Fruit fly (Drosophila melanogaster) whole organism, embryonic: ENCODE data around the gene Mical.

ENCODE experiments used
- ATbp ChIP-seq: fragments of 200-800 bp; sonication (Bioruptor generic); optimal IDR thresholded peaks from 2 replicates; lab custom pipeline; 2017; ENCODE audit warnings: missing biosample characterization, mild to moderate bottlenecking, missing genetic modification characterization, missing genetic modification reagents
- Bdp1 ChIP-seq: fragments of 200-800 bp; sonication (Bioruptor generic); optimal IDR thresholded peaks from 3 replicates; lab custom pipeline; 2016; ENCODE audit warnings: missing biosample characterization, missing genetic modification characterization
- BtbVII ChIP-seq: fragments of 200-800 bp; sonication (Bioruptor generic); optimal IDR thresholded peaks from 3 replicates; lab custom pipeline; 2017; ENCODE audit warnings: missing biosample characterization, mild to moderate bottlenecking, missing genetic modification characterization
- CG10543 ChIP-seq: fragments of 200-800 bp; sonication (Bioruptor generic); optimal IDR thresholded peaks from 3 replicates; lab custom pipeline; 2017; ENCODE audit warnings: missing biosample characterization, mild to moderate bottlenecking, missing genetic modification characterization, moderate library complexity
- CG12219 ChIP-seq: fragments of 200-800 bp; sonication (Bioruptor generic); optimal IDR thresholded peaks from 3 replicates; lab custom pipeline; 2018; ENCODE audit warnings: missing biosample characterization, mild to moderate bottlenecking, missing genetic modification characterization
- CG12391 ChIP-seq: fragments of 200-800 bp; sonication (Bioruptor generic); optimal IDR thresholded peaks from 3 replicates; lab custom pipeline; 2018; ENCODE audit warnings: missing biosample characterization, mild to moderate bottlenecking, missing genetic modification characterization, moderate library complexity
- CG13424 ChIP-seq: fragments of 200-800 bp; sonication (Bioruptor generic); optimal IDR thresholded peaks from 2 replicates; lab custom pipeline; 2019; ENCODE audit warnings: missing biosample characterization, mild to moderate bottlenecking, missing genetic modification characterization, moderate library complexity
- CG13894 ChIP-seq: fragments of 200-800 bp; sonication (Bioruptor generic); optimal IDR thresholded peaks from 3 replicates; lab custom pipeline; 2018; ENCODE audit warnings: missing biosample characterization, mild to moderate bottlenecking, missing genetic modification characterization, moderate library complexity
- CG15269 ChIP-seq: fragments of 200-800 bp; sonication (Bioruptor generic); optimal IDR thresholded peaks from 2 replicates; lab custom pipeline; 2018; ENCODE audit warnings: missing biosample characterization, mild to moderate bottlenecking, missing genetic modification characterization, moderate library complexity
- CG18599 ChIP-seq: fragments of 200-800 bp; sonication (Bioruptor generic); optimal IDR thresholded peaks from 3 replicates; lab custom pipeline; 2017; ENCODE audit warnings: missing biosample characterization, missing genetic modification characterization, mild to moderate bottlenecking, moderate library complexity, missing genetic modification reagents
- CG2678 ChIP-seq: fragments of 200-800 bp; sonication (Bioruptor generic); optimal IDR thresholded peaks from 3 replicates; lab custom pipeline; 2019; ENCODE audit warnings: missing biosample characterization, mild to moderate bottlenecking, missing genetic modification characterization, moderate library complexity
- CG32772 ChIP-seq: fragments of 200-800 bp; sonication (Bioruptor generic); IDR thresholded peaks from 2 replicates; pipeline ENCODE4 v1.3.6; 2022; ENCODE audit warnings: missing biosample characterization, missing genetic modification characterization
- CG33557 ChIP-seq: fragments of 200-800 bp; sonication (Bioruptor generic); optimal IDR thresholded peaks from 2 replicates; lab custom pipeline; 2019; ENCODE audit warnings: missing biosample characterization, mild to moderate bottlenecking, missing genetic modification characterization, moderate library complexity
- CG34224 ChIP-seq: fragments of 200-800 bp; sonication (Bioruptor generic); IDR thresholded peaks from 3 replicates; pipeline ENCODE4 v1.3.6; 2022; ENCODE audit warnings: missing biosample characterization, missing genetic modification characterization; ENCODE audit not compliant: partially characterized antibody
- CG34376 ChIP-seq: fragments of 200-800 bp; sonication (Bioruptor generic); optimal IDR thresholded peaks from 2 replicates; lab custom pipeline; 2018; ENCODE audit warnings: missing biosample characterization, mild to moderate bottlenecking, missing genetic modification characterization
- CG6854 ChIP-seq: fragments of 200-800 bp; sonication (Bioruptor generic); optimal IDR thresholded peaks from 3 replicates; lab custom pipeline; 2017; ENCODE audit warnings: missing biosample characterization, mild to moderate bottlenecking, missing genetic modification characterization
- CG7556 ChIP-seq: fragments of 200-800 bp; sonication (Bioruptor generic); optimal IDR thresholded peaks from 2 replicates; lab custom pipeline; 2017; ENCODE audit warnings: missing biosample characterization, mild to moderate bottlenecking, missing genetic modification characterization
- CG8924 ChIP-seq: fragments of 200-800 bp; optimal IDR thresholded peaks from 3 replicates; lab custom pipeline; 2019; ENCODE audit warnings: missing biosample characterization, mild to moderate bottlenecking, missing genetic modification characterization, moderate library complexity
- CTCF ChIP-seq: fragments of 200-800 bp; sonication (Bioruptor generic); optimal IDR thresholded peaks from 2 replicates; lab custom pipeline; 2017; ENCODE audit warnings: missing biosample characterization, mild to moderate bottlenecking, missing genetic modification characterization, moderate library complexity
- Chrac-16 ChIP-seq: fragments of 200-800 bp; sonication (Bioruptor generic); optimal IDR thresholded peaks from 3 replicates; lab custom pipeline; 2016; ENCODE audit warnings: missing biosample characterization, missing genetic modification characterization
- CoRest ChIP-seq: fragments of 200-800 bp; sonication (Bioruptor generic); optimal IDR thresholded peaks from 3 replicates; lab custom pipeline; 2018; ENCODE audit warnings: missing biosample characterization, mild to moderate bottlenecking, missing genetic modification characterization, moderate library complexity
- Ets97D ChIP-seq: fragments of 200-800 bp; sonication (Bioruptor generic); optimal IDR thresholded peaks from 3 replicates; lab custom pipeline; 2016; ENCODE audit warnings: missing biosample characterization, missing genetic modification characterization
- GATAe ChIP-seq: fragments of 200-800 bp; sonication (Bioruptor generic); conservative IDR thresholded peaks from 2 replicates; pipeline ENCODE4 v1.3.6; 2022; ENCODE audit warnings: missing biosample characterization, missing genetic modification characterization
- H2.0 ChIP-seq: fragments of 200-800 bp; sonication (Bioruptor generic); IDR thresholded peaks from 2 replicates; pipeline ENCODE4 v1.3.6; 2022; ENCODE audit warnings: missing biosample characterization, missing genetic modification characterization
- HHEX ChIP-seq: fragments of 200-800 bp; sonication (Bioruptor generic); optimal IDR thresholded peaks from 3 replicates; lab custom pipeline; 2017; ENCODE audit warnings: missing biosample characterization, mild to moderate bottlenecking, missing genetic modification characterization, missing genetic modification reagents
- Hey ChIP-seq: fragments of 200-800 bp; sonication (Bioruptor generic); optimal IDR thresholded peaks from 3 replicates; lab custom pipeline; 2018; ENCODE audit warnings: missing biosample characterization, mild to moderate bottlenecking, missing genetic modification characterization
- MTF-1 ChIP-seq: fragments of 200-800 bp; sonication (Bioruptor generic); optimal IDR thresholded peaks from 2 replicates; lab custom pipeline; 2018; ENCODE audit warnings: missing biosample characterization, mild to moderate bottlenecking, missing genetic modification characterization, borderline replicate concordance
- Meics ChIP-seq: fragments of 200-800 bp; sonication (Bioruptor generic); optimal IDR thresholded peaks from 2 replicates; lab custom pipeline; 2017; ENCODE audit warnings: missing biosample characterization, mild to moderate bottlenecking, missing genetic modification characterization
- PHDP ChIP-seq: fragments of 200-800 bp; sonication (Bioruptor generic); optimal IDR thresholded peaks from 3 replicates; lab custom pipeline; 2018; ENCODE audit warnings: missing biosample characterization, mild to moderate bottlenecking, missing genetic modification characterization, moderate library complexity
- Rfx ChIP-seq: fragments of 200-800 bp; sonication (Bioruptor generic); IDR thresholded peaks from 2 replicates; pipeline ENCODE4 v1.3.6; 2022; ENCODE audit warnings: missing biosample characterization, missing genetic modification characterization
- Vsx1 ChIP-seq: fragments of 200-800 bp; sonication (Bioruptor generic); optimal IDR thresholded peaks from 2 replicates; lab custom pipeline; 2017; ENCODE audit warnings: missing biosample characterization, mild to moderate bottlenecking, missing genetic modification characterization, missing genetic modification reagents
- Xbp1 ChIP-seq: fragments of 200-800 bp; sonication (Bioruptor generic); optimal IDR thresholded peaks from 3 replicates; lab custom pipeline; 2016; ENCODE audit warnings: missing biosample characterization, mild to moderate bottlenecking, missing genetic modification characterization
- az2 ChIP-seq: fragments of 200-800 bp; sonication (Bioruptor generic); optimal IDR thresholded peaks from 3 replicates; lab custom pipeline; 2016; ENCODE audit warnings: missing biosample characterization, missing genetic modification characterization
- caup ChIP-seq: fragments of 200-800 bp; sonication (Bioruptor generic); optimal IDR thresholded peaks from 3 replicates; lab custom pipeline; 2017; ENCODE audit warnings: missing biosample characterization, mild to moderate bottlenecking, missing genetic modification characterization, moderate library complexity; ENCODE audit not compliant: severe bottlenecking
- chinmo ChIP-seq: fragments of 200-800 bp; sonication (Bioruptor generic); IDR thresholded peaks from 4 replicates; pipeline ENCODE4 v1.3.6; 2022; ENCODE audit warnings: missing biosample characterization, missing genetic modification characterization; ENCODE audit not compliant: partially characterized antibody
- corto ChIP-seq: fragments of 200-800 bp; sonication (Bioruptor generic); optimal IDR thresholded peaks from 2 replicates; lab custom pipeline; 2016; ENCODE audit warnings: missing biosample characterization, mild to moderate bottlenecking, missing genetic modification characterization, moderate library complexity
- dmrt99B ChIP-seq: fragments of 200-800 bp; sonication (Bioruptor generic); optimal IDR thresholded peaks from 2 replicates; lab custom pipeline; 2018; ENCODE audit warnings: missing biosample characterization, mild to moderate bottlenecking, missing genetic modification characterization, moderate library complexity
- ftz-f1 ChIP-seq: fragments of 200-800 bp; sonication (Bioruptor generic); optimal IDR thresholded peaks from 2 replicates; lab custom pipeline; 2016; ENCODE audit warnings: missing biosample characterization, missing genetic modification characterization
- gro ChIP-seq: fragments of 200-800 bp; sonication (Bioruptor generic); optimal IDR thresholded peaks from 2 replicates; lab custom pipeline; 2016; ENCODE audit warnings: missing biosample characterization, missing genetic modification characterization
- gsb-n ChIP-seq: fragments of 200-800 bp; sonication (Bioruptor generic); optimal IDR thresholded peaks from 3 replicates; lab custom pipeline; 2018; ENCODE audit warnings: missing biosample characterization, mild to moderate bottlenecking, missing genetic modification characterization
- lbe ChIP-seq: fragments of 200-800 bp; sonication (Bioruptor generic); optimal IDR thresholded peaks from 2 replicates; lab custom pipeline; 2016; ENCODE audit warnings: missing biosample characterization, mild to moderate bottlenecking, missing genetic modification characterization
- mirr ChIP-seq: fragments of 200-800 bp; sonication (Bioruptor generic); optimal IDR thresholded peaks from 3 replicates; lab custom pipeline; 2018; ENCODE audit warnings: missing biosample characterization, mild to moderate bottlenecking, missing genetic modification characterization
- pfk ChIP-seq: fragments of 200-800 bp; sonication (Bioruptor generic); optimal IDR thresholded peaks from 2 replicates; lab custom pipeline; 2018; ENCODE audit warnings: missing biosample characterization, mild to moderate bottlenecking, missing genetic modification characterization, moderate library complexity
- pum ChIP-seq: fragments of 200-800 bp; sonication (Bioruptor generic); optimal IDR thresholded peaks from 2 replicates; lab custom pipeline; 2016; ENCODE audit warnings: missing biosample characterization, missing genetic modification characterization
- sd ChIP-seq: fragments of 200-800 bp; sonication (Bioruptor generic); optimal IDR thresholded peaks from 3 replicates; lab custom pipeline; 2018; ENCODE audit warnings: missing biosample characterization, mild to moderate bottlenecking, missing genetic modification characterization, moderate library complexity
- sug ChIP-seq: fragments of 200-800 bp; optimal IDR thresholded peaks from 2 replicates; lab custom pipeline; 2019; ENCODE audit warnings: missing biosample characterization, mild to moderate bottlenecking, missing genetic modification characterization, moderate library complexity
- unpg ChIP-seq: fragments of 200-800 bp; sonication (Bioruptor generic); optimal IDR thresholded peaks from 3 replicates; lab custom pipeline; 2018; ENCODE audit warnings: missing biosample characterization, mild to moderate bottlenecking, missing genetic modification characterization, moderate library complexity
- zf30C ChIP-seq: fragments of 200-800 bp; sonication (Bioruptor generic); optimal IDR thresholded peaks from 3 replicates; lab custom pipeline; 2018; ENCODE audit warnings: missing biosample characterization, mild to moderate bottlenecking, missing genetic modification characterization

Mical gene

DNA sequence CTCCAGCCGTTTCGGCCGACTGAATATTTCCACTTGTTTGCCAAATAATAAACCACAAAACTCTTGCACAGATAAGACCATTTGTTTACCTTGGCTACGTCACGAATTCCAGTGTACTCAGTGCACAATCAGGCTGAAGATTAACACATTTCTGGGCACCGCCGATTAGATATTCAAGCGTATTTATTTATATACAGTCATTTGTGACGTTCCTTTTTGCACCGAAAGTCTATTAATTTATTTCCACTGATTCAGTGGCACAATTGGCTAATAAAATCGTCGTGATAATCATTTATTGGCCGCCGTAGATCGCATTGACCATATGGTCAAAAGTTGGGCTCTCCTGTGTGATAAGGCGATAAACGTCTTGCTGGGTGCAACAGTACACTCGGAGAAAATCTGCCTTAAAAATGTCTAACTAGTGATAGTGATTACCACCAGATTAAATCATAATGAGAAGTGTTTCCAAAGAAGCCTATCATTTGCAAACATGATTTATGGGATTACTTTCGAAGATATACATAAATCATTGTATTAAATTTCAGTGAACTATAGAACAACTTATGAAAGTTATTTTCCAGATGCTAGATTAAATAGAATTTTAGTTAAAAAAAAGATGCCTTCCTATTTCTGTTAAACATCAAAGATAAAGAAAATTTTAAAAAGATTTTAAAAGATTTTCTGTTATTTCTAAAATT lies 11.7 kb upstream of the Mical start:
- TF ChIP-seq CG7556 (GFP tag; lab: Kevin White, UChicago) (peak; percentile 48), zf30C (GFP tag; lab: Kevin White, UChicago) (peak; percentile 26), CG10543 (GFP tag; lab: Kevin White, UChicago) (peak; percentile 28), GATAe (peak; percentile 50; the same call in 1 of the 2 replicates), dmrt99B (tag; lab: Kevin White, UChicago) (peak; percentile 19), Bdp1 (no peak), CG18599 (GFP tag; lab: Kevin White, UChicago) (peak; percentile 41), Vsx1 (GFP tag; lab: Kevin White, UChicago) (peak; percentile 93), Rfx (GFP tag; lab: Robert Waterston, UW) (0 out of 2 replicates have a peak, but pooled peaks have one; percentile 4), pfk (GFP tag; lab: Kevin White, UChicago) (peak; percentile 22), CG13424 (tag; lab: Kevin White, UChicago) (peak; percentile 27), BtbVII (GFP tag; lab: Kevin White, UChicago) (peak; percentile 84), CG32772 (GFP tag; lab: Robert Waterston, UW) (no peak), H2.0 (GFP tag; lab: Robert Waterston, UW) (no peak), mirr (peak; percentile 95), CG15269 (tag; lab: Kevin White, UChicago) (peak; percentile 45), Ets97D (GFP tag; lab: Kevin White, UChicago) (no peak), Xbp1 (GFP tag; lab: Kevin White, UChicago) (peak; percentile 11), chinmo (GFP tag; lab: Robert Waterston, UW) (0 out of 4 replicates have a peak, but pooled peaks have one; percentile 44), lbe (peak; percentile 39), CG13894 (tag; lab: Kevin White, UChicago) (peak; percentile 34), PHDP (tag; lab: Kevin White, UChicago) (peak; percentile 7), CG8924 (peak; percentile 35), CG12391 (tag; lab: Kevin White, UChicago) (peak; percentile 23), CG12219 (GFP tag; lab: Kevin White, UChicago) (peak; percentile 9), pum (GFP tag; lab: Kevin White, UChicago) (no peak), CG33557 (no peak), CoRest (tag; lab: Kevin White, UChicago) (peak; percentile 54), ftz-f1 (GFP tag; lab: Kevin White, UChicago) (no peak), gsb-n (no peak), sd (tag; lab: Kevin White, UChicago) (peak; percentile 97), MTF-1 (GFP tag; lab: Kevin White, UChicago) (no peak), ATbp (GFP tag; lab: Kevin White, UChicago) (no peak), Hey (tag; lab: Kevin White, UChicago) (peak; percentile 62), corto (GFP tag; lab: Kevin White, UChicago) (peak; percentile 66), sug (tag; lab: Kevin White, UChicago) (peak; percentile 80), Chrac-16 (GFP tag; lab: Kevin White, UChicago) (no peak), az2 (no peak), gro (GFP tag; lab: Kevin White, UChicago) (peak; percentile 8), CG34224 (GFP tag; lab: Robert Waterston, UW) (no peak), CG6854 (GFP tag; lab: Kevin White, UChicago) (peak; percentile 17), Meics (peak; percentile 40), caup (GFP tag; lab: Kevin White, UChicago) (no peak), CG34376 (GFP tag; lab: Kevin White, UChicago) (peak; percentile 89), CG2678 (tag; lab: Kevin White, UChicago) (peak; percentile 62), CTCF (GFP tag; lab: Kevin White, UChicago) (no peak), HHEX (peak; percentile 11), unpg (GFP tag; lab: Kevin White, UChicago) (peak; percentile 37)
